Fruit fly (Drosophila melanogaster): ENCODE results near the gene TotM.
A peak's percentile ranks its signal among the peaks of the same experiment; 100 is the strongest.

The TotM gene

DNA sequence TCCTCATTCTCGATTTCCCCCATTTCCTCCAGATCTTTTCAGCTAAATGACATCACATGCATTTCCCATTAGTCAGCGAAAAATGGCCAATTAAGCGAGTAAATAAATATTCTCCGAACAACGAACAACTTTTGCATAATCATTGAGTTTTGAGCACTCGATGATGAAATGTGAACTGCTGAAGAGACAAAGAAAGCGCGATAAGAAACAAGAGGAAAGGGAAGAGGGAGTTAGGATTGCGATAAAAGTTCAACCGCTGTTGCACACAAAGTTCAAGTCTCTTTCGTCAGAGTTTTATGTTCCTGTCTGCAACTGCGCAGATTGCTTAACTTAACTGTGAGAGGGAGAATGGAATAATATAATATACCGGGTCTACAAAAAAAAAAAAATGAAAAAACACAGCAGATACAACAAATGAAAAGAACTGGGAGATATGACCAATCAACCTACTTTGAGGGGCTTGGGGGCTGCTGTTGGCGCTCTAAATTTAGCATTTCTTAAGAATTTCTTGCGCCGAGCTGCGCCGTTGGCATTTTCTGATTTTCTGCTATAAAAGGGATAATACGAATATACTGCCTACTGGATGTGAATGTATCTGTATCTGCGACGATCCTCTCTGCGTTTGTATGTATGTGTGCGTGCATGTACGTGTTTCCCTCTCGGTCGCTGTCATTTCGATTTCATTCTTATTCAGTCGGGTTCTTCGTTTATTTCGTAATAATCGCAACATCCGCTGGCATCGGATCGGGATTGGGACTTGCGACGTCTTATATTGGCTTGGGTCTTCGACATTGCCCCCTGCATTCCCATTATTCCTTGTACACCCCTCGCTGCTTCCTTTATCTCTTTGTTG is 35.0 kb upstream of the TotM start:
- no peak for TF ChIP-seq Clk (GFP tag; optimal IDR thresholded peaks at IDR 0.05)
- peak; percentile 69 for TF ChIP-seq kay (GFP tag; ENCODE audit: borderline replicate concordance)
- no peak for TF ChIP-seq Crg-1 (GFP tag; optimal IDR thresholded peaks at IDR 0.05)
- TF ChIP-seq tj (GFP tag; optimal IDR thresholded peaks at IDR 0.05): peak; percentile 98
- TF ChIP-seq CG7101 (tag; optimal IDR thresholded peaks at IDR 0.05): no peak
- TF ChIP-seq pad (GFP tag; optimal IDR thresholded peaks at IDR 0.05): no peak
- TF ChIP-seq cnc (optimal IDR thresholded peaks at IDR 0.05): peak in 1 of 2 experiments; percentile 31
- TF ChIP-seq CG5204 (GFP tag; optimal IDR thresholded peaks at IDR 0.05): no peak

DNA sequence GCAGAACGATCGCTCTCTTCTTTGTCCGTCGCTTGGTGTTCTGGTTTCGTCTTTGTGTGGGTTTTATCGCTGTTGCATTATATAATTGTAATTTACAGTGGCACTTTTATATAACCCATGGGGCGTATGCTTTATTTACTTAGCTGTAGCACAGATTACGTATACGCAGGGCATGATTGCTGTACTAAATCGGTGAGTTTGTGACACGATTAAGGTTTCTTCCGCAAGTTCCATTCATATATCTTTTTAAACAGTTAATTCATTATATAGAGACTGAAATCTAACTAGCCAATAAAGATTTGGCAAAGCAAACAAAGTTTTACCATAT is 34.4 kb upstream of the TotM start:
- TF ChIP-seq Crg-1 (GFP tag; optimal IDR thresholded peaks at IDR 0.05) (no peak), toe (GFP tag; optimal IDR thresholded peaks at IDR 0.05) (no peak), Clk (GFP tag; optimal IDR thresholded peaks at IDR 0.05) (no peak), CG1620 (GFP tag; optimal IDR thresholded peaks at IDR 0.05) (no peak), Mnt (GFP tag; optimal IDR thresholded peaks at IDR 0.05) (no peak), CG5204 (GFP tag; optimal IDR thresholded peaks at IDR 0.05) (no peak), bab1 (GFP tag; optimal IDR thresholded peaks at IDR 0.05) (no peak), Hr96 (GFP tag; optimal IDR thresholded peaks at IDR 0.05) (no peak), tj (GFP tag; optimal IDR thresholded peaks at IDR 0.05) (no peak), CG14711 (tag; optimal IDR thresholded peaks at IDR 0.05) (no peak), kay (GFP tag; ENCODE audit: borderline replicate concordance) (no peak), CG7045 (GFP tag; optimal IDR thresholded peaks at IDR 0.05) (no peak)

DNA sequence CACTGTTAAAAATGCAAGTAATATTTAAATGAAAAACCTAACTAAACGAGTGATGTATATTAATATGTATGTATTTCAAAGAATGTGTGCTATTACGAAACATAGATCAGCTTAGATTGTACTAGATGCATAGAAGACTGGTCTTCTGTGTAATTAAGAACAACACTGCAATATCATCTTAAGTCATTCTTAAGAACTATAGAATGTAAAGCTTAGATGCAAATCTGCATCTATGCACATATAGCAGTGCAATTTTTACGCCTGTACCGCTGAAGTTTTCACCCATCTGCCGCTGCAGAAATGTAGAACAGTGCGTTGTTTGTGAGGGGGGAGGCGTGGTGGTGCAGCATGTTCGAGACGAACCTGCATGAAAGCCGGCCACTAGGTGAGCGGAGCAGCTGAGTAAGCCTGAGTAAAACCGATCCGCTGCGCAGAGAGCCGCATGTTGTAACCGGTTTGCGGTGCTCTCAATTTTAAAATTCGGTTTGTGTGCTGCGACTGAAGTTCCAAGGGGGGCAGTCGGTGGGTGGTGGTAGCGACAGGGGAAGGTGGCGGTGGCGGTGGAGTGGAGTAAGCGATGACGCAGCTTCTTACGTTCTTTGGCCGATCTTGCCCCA is 32.9 kb upstream of the TotM start:
- TF ChIP-seq kay (GFP tag; ENCODE audit: borderline replicate concordance) (no peak), tj (GFP tag; optimal IDR thresholded peaks at IDR 0.05) (peak; percentile 54)

DNA sequence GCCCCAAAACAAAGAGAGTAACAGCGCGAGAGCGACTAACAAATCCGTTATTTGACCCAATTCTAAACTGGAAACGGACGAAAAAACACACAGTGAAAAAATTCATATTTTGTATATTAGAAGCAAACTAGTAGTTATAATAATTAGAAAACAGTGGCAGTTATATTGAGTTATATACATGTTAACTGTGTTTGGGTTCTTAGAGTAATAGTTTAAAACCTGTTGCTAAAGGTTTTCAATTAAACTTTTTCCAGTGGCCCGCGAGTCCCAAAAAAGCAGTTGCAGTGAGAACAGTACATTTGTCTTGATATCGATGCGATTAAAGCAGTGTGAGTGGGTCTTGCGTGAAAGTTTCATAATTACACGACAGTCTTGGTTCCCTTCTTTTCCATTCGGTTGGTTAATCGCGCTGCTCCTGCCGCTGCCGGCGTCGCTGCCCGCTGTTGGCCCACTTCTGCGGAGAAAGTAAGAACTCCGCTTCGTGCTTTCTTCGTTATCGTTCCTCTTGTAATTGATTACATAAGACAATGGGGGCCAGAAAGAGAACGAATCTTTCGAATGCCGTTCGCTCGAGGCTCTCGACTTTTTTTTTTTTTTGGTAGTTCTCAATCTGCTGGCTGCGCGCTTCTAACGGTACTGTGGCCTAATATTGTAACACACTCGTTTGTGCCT is 32.2 kb upstream of the TotM start:
- peak; percentile 37 for TF ChIP-seq kay (GFP tag; ENCODE audit: borderline replicate concordance)
- no peak for TF ChIP-seq cnc (optimal IDR thresholded peaks at IDR 0.05)

DNA sequence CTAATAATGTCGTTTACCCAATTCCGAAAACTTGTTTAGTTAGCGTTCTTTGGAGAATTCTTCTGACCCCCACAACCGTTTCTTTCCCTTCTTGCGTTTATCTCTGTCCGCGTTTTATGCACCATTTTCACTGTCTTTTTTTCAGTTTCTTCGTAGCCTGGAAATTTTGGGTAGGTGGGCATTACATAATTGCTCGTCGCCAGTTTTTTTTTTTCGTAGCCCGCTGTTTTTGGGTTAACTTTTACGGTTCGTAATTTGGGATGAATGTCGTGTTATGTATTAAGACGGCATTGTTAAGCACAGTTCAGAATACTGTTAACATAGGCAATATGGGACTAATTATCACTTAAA is 31.7 kb upstream of the TotM start:
- TF ChIP-seq Crg-1 (GFP tag; optimal IDR thresholded peaks at IDR 0.05): no peak
- no peak for TF ChIP-seq CG7101 (tag; optimal IDR thresholded peaks at IDR 0.05)
- peak; percentile 70 for TF ChIP-seq tj (GFP tag; optimal IDR thresholded peaks at IDR 0.05)
- no peak for TF ChIP-seq pad (GFP tag; optimal IDR thresholded peaks at IDR 0.05)

DNA sequence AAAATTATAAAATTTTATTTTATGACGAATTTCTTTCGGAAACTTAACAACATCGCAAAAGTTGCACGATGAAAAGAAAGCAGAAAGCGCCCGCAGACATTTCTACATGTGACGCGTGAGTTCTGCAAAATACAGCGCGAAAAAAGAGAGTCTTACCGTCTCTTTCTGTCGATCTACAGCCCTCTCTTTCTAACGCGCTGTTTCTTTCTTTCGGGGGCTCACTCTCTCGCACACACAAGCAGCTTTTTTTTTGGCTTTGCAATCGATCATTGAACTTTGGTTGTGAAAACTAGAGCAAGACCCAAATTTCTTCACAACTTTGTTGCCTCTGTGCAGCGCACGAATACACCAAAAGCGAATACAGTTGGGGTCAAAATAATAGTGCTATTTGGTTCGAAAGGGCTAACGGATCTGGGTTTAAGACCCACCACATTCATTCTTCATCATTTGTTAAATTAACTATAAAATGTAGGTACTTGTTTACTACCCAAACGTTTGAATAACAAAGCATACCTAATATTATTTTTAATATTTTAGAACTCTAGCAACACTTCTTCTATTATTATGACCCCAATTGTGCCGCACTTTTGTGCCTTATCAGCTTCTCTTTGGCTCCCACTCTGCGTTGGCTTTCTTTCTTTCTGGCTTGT is 30.6 kb upstream of the TotM start:
- TF ChIP-seq bab1 (GFP tag; optimal IDR thresholded peaks at IDR 0.05) (peak; percentile 80), CG33017 (tag; optimal IDR thresholded peaks at IDR 0.05) (peak; percentile 74), CG1620 (GFP tag; optimal IDR thresholded peaks at IDR 0.05) (peak; percentile 37), Hr96 (GFP tag; optimal IDR thresholded peaks at IDR 0.05) (no peak), toe (GFP tag; optimal IDR thresholded peaks at IDR 0.05) (no peak), CG7045 (GFP tag; optimal IDR thresholded peaks at IDR 0.05) (peak; percentile 15), CG14711 (tag; optimal IDR thresholded peaks at IDR 0.05) (peak; percentile 75), tj (GFP tag; optimal IDR thresholded peaks at IDR 0.05) (peak; percentile 86), cnc (optimal IDR thresholded peaks at IDR 0.05) (no peak), CG5204 (GFP tag; optimal IDR thresholded peaks at IDR 0.05) (peak; percentile 10), cic (GFP tag; optimal IDR thresholded peaks at IDR 0.05) (no peak), Crg-1 (GFP tag; optimal IDR thresholded peaks at IDR 0.05) (peak; percentile 54), Mnt (GFP tag; optimal IDR thresholded peaks at IDR 0.05) (peak; percentile 3), CG12768 (GFP tag; optimal IDR thresholded peaks at IDR 0.05) (peak; percentile 7), kay (GFP tag; ENCODE audit: borderline replicate concordance) (no peak), Clk (GFP tag; optimal IDR thresholded peaks at IDR 0.05) (no peak), ovo (GFP tag; optimal IDR thresholded peaks at IDR 0.05) (peak; percentile 14), CG7101 (tag; optimal IDR thresholded peaks at IDR 0.05) (peak; percentile 81), CG11617 (GFP tag; optimal IDR thresholded peaks at IDR 0.05) (peak; percentile 69), pad (GFP tag; optimal IDR thresholded peaks at IDR 0.05) (peak; percentile 31)

DNA sequence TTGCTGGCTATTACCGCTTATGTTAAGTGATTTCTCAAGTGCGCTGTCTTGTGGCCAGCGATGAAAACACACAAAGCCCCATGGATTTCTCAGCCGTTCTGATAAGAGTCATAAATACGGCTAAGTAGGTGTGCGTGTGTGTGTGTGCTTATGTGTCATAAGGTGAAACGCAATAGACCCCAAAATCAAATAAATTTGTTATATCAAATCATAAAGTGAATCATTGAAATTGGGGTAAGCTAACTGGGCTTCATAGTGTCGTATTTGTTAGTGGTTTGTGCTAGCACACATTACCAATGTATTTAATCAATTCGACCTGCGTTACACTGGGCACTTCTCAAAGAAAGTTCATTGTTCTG is 30.1 kb upstream of the TotM start:
- TF ChIP-seq CG33017 (tag; optimal IDR thresholded peaks at IDR 0.05) (no peak), cic (GFP tag; optimal IDR thresholded peaks at IDR 0.05) (peak; percentile 17)
